Worm (Caenorhabditis elegans): ENCODE data around the gene zyg-8.

- TF ChIP-seq aly-2 (tag; optimal IDR thresholded peaks at IDR 0.05) (no peak), F37D6.2 (tag; optimal IDR thresholded peaks at IDR 0.05) (no peak), nhr-41 (GFP tag; IDR thresholded peaks at IDR 0.05) (no peak), lin-39 (tag; optimal IDR thresholded peaks at IDR 0.05) (no peak), ceh-44 (GFP tag; IDR thresholded peaks at IDR 0.05) (no peak), ztf-11 (tag; optimal IDR thresholded peaks at IDR 0.05) (no peak)
Observed at ce11 chrIII:12081992-12082628, 20.6 kb downstream of the zyg-8 start.
